Fruit fly (Drosophila melanogaster) whole organism, embryonic: ENCODE results near the gene BCAS2.
A peak's percentile ranks its signal among the peaks of the same experiment; 100 is the strongest.

ENCODE experiments used
- CG10147 ChIP-seq: fragments of 200-800 bp; sonication (Bioruptor generic); optimal IDR thresholded peaks from 2 replicates; lab custom pipeline; 2019; ENCODE audit warnings: missing biosample characterization, mild to moderate bottlenecking, missing genetic modification characterization, moderate library complexity
- CG10431 ChIP-seq: fragments of 200-800 bp; sonication (Bioruptor generic); optimal IDR thresholded peaks from 3 replicates; lab custom pipeline; 2018; ENCODE audit warnings: missing biosample characterization, mild to moderate bottlenecking, missing genetic modification characterization
- CG10959 ChIP-seq: fragments of 200-800 bp; sonication (Bioruptor generic); IDR thresholded peaks from 2 replicates; pipeline ENCODE4 v1.3.6; 2022; ENCODE audit warnings: missing biosample characterization, missing genetic modification characterization
- CG10979 ChIP-seq: fragments of 200-800 bp; sonication (Bioruptor generic); optimal IDR thresholded peaks from 2 replicates; lab custom pipeline; 2018; ENCODE audit warnings: missing biosample characterization, mild to moderate bottlenecking, missing genetic modification characterization, moderate library complexity
- CG11398 ChIP-seq: fragments of 200-800 bp; sonication (Bioruptor generic); optimal IDR thresholded peaks from 2 replicates; lab custom pipeline; 2016; ENCODE audit warnings: missing biosample characterization, missing genetic modification characterization
- CG12155 ChIP-seq: fragments of 200-800 bp; sonication (Bioruptor generic); optimal IDR thresholded peaks from 3 replicates; lab custom pipeline; 2016; ENCODE audit warnings: missing biosample characterization, missing genetic modification characterization
- CG12659 ChIP-seq: fragments of 200-800 bp; sonication (Bioruptor generic); optimal IDR thresholded peaks from 3 replicates; lab custom pipeline; 2017; ENCODE audit warnings: mild to moderate bottlenecking, missing biosample characterization, missing genetic modification reagents, missing genetic modification characterization
- CG12942 ChIP-seq: fragments of 200-800 bp; sonication (Bioruptor generic); optimal IDR thresholded peaks from 3 replicates; lab custom pipeline; 2016; ENCODE audit warnings: missing biosample characterization, missing genetic modification characterization
- CG1529 ChIP-seq: fragments of 200-800 bp; sonication (Bioruptor generic); optimal IDR thresholded peaks from 3 replicates; lab custom pipeline; 2018; ENCODE audit warnings: missing biosample characterization, missing genetic modification characterization
- CG1647 ChIP-seq: fragments of 200-800 bp; sonication (Bioruptor generic); optimal IDR thresholded peaks from 3 replicates; lab custom pipeline; 2016; ENCODE audit warnings: missing biosample characterization, missing genetic modification characterization
- CG18619 ChIP-seq: fragments of 200-800 bp; sonication (Bioruptor generic); optimal IDR thresholded peaks from 3 replicates; lab custom pipeline; 2017; ENCODE audit warnings: missing biosample characterization, mild to moderate bottlenecking, missing genetic modification characterization
- CG2120 ChIP-seq: fragments of 200-800 bp; sonication (Bioruptor generic); optimal IDR thresholded peaks from 3 replicates; lab custom pipeline; 2016; ENCODE audit warnings: missing biosample characterization, missing genetic modification characterization
- CG31224 ChIP-seq: fragments of 200-800 bp; sonication (Bioruptor generic); IDR thresholded peaks from 2 replicates; pipeline ENCODE4 v1.3.6; 2022; ENCODE audit warnings: missing biosample characterization, missing genetic modification characterization
- CG42726 ChIP-seq: fragments of 200-800 bp; sonication (Bioruptor generic); IDR thresholded peaks from 2 replicates; pipeline ENCODE4 v1.3.6; 2022; ENCODE audit warnings: missing biosample characterization, missing genetic modification characterization; ENCODE audit not compliant: partially characterized antibody
- CG4328 ChIP-seq: fragments of 200-800 bp; sonication (Bioruptor generic); optimal IDR thresholded peaks from 3 replicates; lab custom pipeline; 2017; ENCODE audit warnings: missing biosample characterization, missing genetic modification reagents, missing genetic modification characterization
- CG7928 ChIP-seq: fragments of 200-800 bp; sonication (Bioruptor generic); optimal IDR thresholded peaks from 2 replicates; lab custom pipeline; 2017; ENCODE audit warnings: missing biosample characterization, mild to moderate bottlenecking, missing genetic modification characterization
- CG8281 ChIP-seq: fragments of 200-800 bp; sonication (Bioruptor generic); optimal IDR thresholded peaks from 2 replicates; lab custom pipeline; 2018; ENCODE audit warnings: missing biosample characterization, mild to moderate bottlenecking, missing genetic modification characterization, moderate library complexity
- CG9437 ChIP-seq: fragments of 200-800 bp; sonication (Bioruptor generic); optimal IDR thresholded peaks from 2 replicates; lab custom pipeline; 2018; ENCODE audit warnings: missing biosample characterization, mild to moderate bottlenecking, missing genetic modification characterization
- CG9817 ChIP-seq: fragments of 200-800 bp; sonication (Bioruptor generic); optimal IDR thresholded peaks from 2 replicates; lab custom pipeline; 2018; ENCODE audit warnings: missing biosample characterization, mild to moderate bottlenecking, missing genetic modification characterization, moderate library complexity
- CG9932 ChIP-seq: fragments of 200-800 bp; sonication (Bioruptor generic); IDR thresholded peaks from 2 replicates; pipeline ENCODE4 v1.3.6; 2022; ENCODE audit warnings: missing biosample characterization, missing genetic modification characterization
- CkIIα-i1 ChIP-seq: fragments of 200-800 bp; sonication (Bioruptor generic); IDR thresholded peaks from 2 replicates; pipeline ENCODE4 v1.3.6; 2022; ENCODE audit warnings: missing biosample characterization, missing genetic modification characterization
- Dfd ChIP-seq, 2 experiments: fragments of >200 bp; optimal IDR thresholded peaks; 2 replicates each; lab custom pipeline; 2017; ENCODE audit warnings: missing biosample characterization in 2 of 2, missing genetic modification characterization in 2 of 2
- Dip2 ChIP-seq: fragments of 200-800 bp; sonication (Bioruptor generic); IDR thresholded peaks from 2 replicates; pipeline ENCODE4 v1.3.6; 2022; ENCODE audit warnings: missing biosample characterization, missing genetic modification characterization
- Dip3 ChIP-seq: fragments of 200-800 bp; sonication (Bioruptor generic); optimal IDR thresholded peaks from 3 replicates; lab custom pipeline; 2016; ENCODE audit warnings: missing biosample characterization, missing genetic modification characterization
- Fer3 ChIP-seq: fragments of 200-800 bp; sonication (Bioruptor generic); optimal IDR thresholded peaks from 2 replicates; lab custom pipeline; 2018; ENCODE audit warnings: missing biosample characterization, mild to moderate bottlenecking, missing genetic modification characterization, moderate library complexity
- Hr78 ChIP-seq, 2 experiments: fragments of 200-800 bp in 1 of 2; fragments of >200 bp in 1 of 2; sonication (Bioruptor generic) in 1 of 2; optimal IDR thresholded peaks; 2 replicates each; lab custom pipeline; 2017 to 2019; ENCODE audit warnings: missing biosample characterization in 2 of 2, missing genetic modification characterization in 2 of 2, mild to moderate bottlenecking in 1 of 2, moderate library complexity in 1 of 2
- Oli ChIP-seq: fragments of 200-800 bp; sonication (Bioruptor generic); optimal IDR thresholded peaks from 2 replicates; lab custom pipeline; 2018; ENCODE audit warnings: missing biosample characterization, mild to moderate bottlenecking, missing genetic modification characterization, moderate library complexity
- Stat92E ChIP-seq, 3 experiments: fragments of >200 bp in 2 of 3; fragments of 200-800 bp in 1 of 3; sonication (Bioruptor generic) in 1 of 3; optimal IDR thresholded peaks; 2 replicates each; lab custom pipeline; 2017 to 2019; ENCODE audit warnings: missing biosample characterization in 3 of 3, missing genetic modification characterization in 3 of 3, mild to moderate bottlenecking in 1 of 3, moderate library complexity in 1 of 3
- TFAM ChIP-seq: fragments of 200-800 bp; sonication (Bioruptor generic); optimal IDR thresholded peaks from 2 replicates; lab custom pipeline; 2017; ENCODE audit warnings: missing biosample characterization, missing genetic modification characterization, inconsistent platforms
- Vsx1 ChIP-seq: fragments of 200-800 bp; sonication (Bioruptor generic); optimal IDR thresholded peaks from 2 replicates; lab custom pipeline; 2017; ENCODE audit warnings: missing biosample characterization, mild to moderate bottlenecking, missing genetic modification characterization, missing genetic modification reagents
- ci ChIP-seq: fragments of 200-800 bp; sonication (Bioruptor generic); IDR thresholded peaks from 3 replicates; pipeline ENCODE4 v1.3.6; 2022; ENCODE audit warnings: missing biosample characterization, missing genetic modification characterization
- dpn ChIP-seq, 2 experiments: fragments of 200-800 bp; sonication (Bioruptor generic); optimal IDR thresholded peaks; 3 replicates each; lab custom pipeline; 2016; ENCODE audit warnings: missing biosample characterization in 2 of 2, missing genetic modification characterization in 2 of 2
- fd3F ChIP-seq: fragments of 200-800 bp; sonication (Bioruptor generic); optimal IDR thresholded peaks from 2 replicates; lab custom pipeline; 2018; ENCODE audit warnings: missing biosample characterization, mild to moderate bottlenecking, missing genetic modification characterization, moderate library complexity
- gcm ChIP-seq: fragments of 200-800 bp; sonication (Bioruptor generic); optimal IDR thresholded peaks from 2 replicates; lab custom pipeline; 2019; ENCODE audit warnings: missing biosample characterization, mild to moderate bottlenecking, missing genetic modification characterization, moderate library complexity
- grn ChIP-seq: fragments of 200-800 bp; sonication (Bioruptor generic); optimal IDR thresholded peaks from 3 replicates; lab custom pipeline; 2017; ENCODE audit warnings: missing biosample characterization, missing genetic modification characterization
- her ChIP-seq: fragments of 200-800 bp; sonication (Bioruptor generic); optimal IDR thresholded peaks from 2 replicates; lab custom pipeline; 2016; ENCODE audit warnings: missing biosample characterization, missing genetic modification characterization
- kah ChIP-seq: fragments of 200-800 bp; sonication (Bioruptor generic); optimal IDR thresholded peaks from 2 replicates; lab custom pipeline; 2018; ENCODE audit warnings: missing biosample characterization, mild to moderate bottlenecking, missing genetic modification characterization
- klu ChIP-seq: fragments of 200-800 bp; sonication (Bioruptor generic); IDR thresholded peaks from 2 replicates; pipeline ENCODE4 v1.3.6; 2022; ENCODE audit warnings: missing biosample characterization, missing genetic modification characterization
- lola ChIP-seq, 3 experiments: fragments of >200 bp in 2 of 3; fragments of 200-800 bp in 1 of 3; sonication (Bioruptor generic) in 1 of 3; optimal IDR thresholded peaks; 2 replicates each; lab custom pipeline; 2017 to 2019; ENCODE audit warnings: missing biosample characterization in 3 of 3, missing genetic modification characterization in 3 of 3, mild to moderate bottlenecking in 1 of 3, moderate library complexity in 1 of 3
- nau ChIP-seq: fragments of 200-800 bp; sonication (Bioruptor generic); optimal IDR thresholded peaks from 3 replicates; lab custom pipeline; 2017; ENCODE audit warnings: missing biosample characterization, mild to moderate bottlenecking, missing genetic modification characterization, missing genetic modification reagents
- odd ChIP-seq: fragments of 200-800 bp; sonication (Bioruptor generic); optimal IDR thresholded peaks from 2 replicates; lab custom pipeline; 2017; ENCODE audit warnings: missing biosample characterization, mild to moderate bottlenecking, missing genetic modification characterization
- pnt ChIP-seq: fragments of 200-800 bp; sonication (Bioruptor generic); optimal IDR thresholded peaks from 3 replicates; lab custom pipeline; 2016; ENCODE audit warnings: missing biosample characterization, missing genetic modification characterization
- sc ChIP-seq, 3 experiments: fragments of >200 bp in 2 of 3; fragments of 200-800 bp in 1 of 3; sonication (Bioruptor generic) in 1 of 3; optimal IDR thresholded peaks; 2 replicates in 2 of 3; 3 replicates in 1 of 3; lab custom pipeline; 2017; ENCODE audit warnings: mild to moderate bottlenecking in 1 of 3, missing biosample characterization in 1 of 3, missing genetic modification characterization in 1 of 3, missing genetic modification reagents in 1 of 3
- schlank ChIP-seq: fragments of 200-800 bp; sonication (Bioruptor generic); optimal IDR thresholded peaks from 2 replicates; lab custom pipeline; 2018; ENCODE audit warnings: missing biosample characterization, mild to moderate bottlenecking, missing genetic modification characterization
- sisA ChIP-seq: fragments of 200-800 bp; sonication (Bioruptor generic); IDR thresholded peaks from 2 replicates; pipeline ENCODE4 v1.3.6; 2022; ENCODE audit warnings: missing biosample characterization, missing genetic modification characterization
- wdn ChIP-seq: fragments of 200-800 bp; sonication (Bioruptor generic); IDR thresholded peaks from 2 replicates; pipeline ENCODE4 v1.3.6; 2022; ENCODE audit warnings: missing biosample characterization, missing genetic modification characterization
- zen ChIP-seq: fragments of 200-800 bp; sonication (Bioruptor generic); optimal IDR thresholded peaks from 3 replicates; lab custom pipeline; 2018; ENCODE audit warnings: missing biosample characterization, mild to moderate bottlenecking, missing genetic modification characterization, moderate library complexity
- zfh2 ChIP-seq: fragments of 200-800 bp; sonication (Bioruptor generic); optimal IDR thresholded peaks from 2 replicates; lab custom pipeline; 2016; ENCODE audit warnings: missing biosample characterization, missing genetic modification characterization

The BCAS2 gene

dm6 chr3R:27922673-27923175 is 568 bp upstream of the BCAS2 start, which contains the start of gene RpL4 (continued):
- TF ChIP-seq zfh2 = peak; percentile 44
- TF ChIP-seq Dip2 (GFP tag; lab: Robert Waterston, UW) = no peak
- TF ChIP-seq lola (GFP tag; optimal IDR thresholded peaks at IDR 0.05; lab: Kevin White, UChicago) = peak in 1 of 3 experiments; percentile 61
- TF ChIP-seq Stat92E (GFP tag; optimal IDR thresholded peaks at IDR 0.05; lab: Kevin White, UChicago) = no peak
- TF ChIP-seq Oli (tag; lab: Kevin White, UChicago) = peak; percentile 70
- TF ChIP-seq grn (GFP tag; lab: Kevin White, UChicago) = peak; percentile 44
- TF ChIP-seq CG1529 = peak; percentile 78
- TF ChIP-seq kah (GFP tag; lab: Kevin White, UChicago) = peak; percentile 75
- peak; percentile 94 for TF ChIP-seq odd (GFP tag; lab: Kevin White, UChicago)
- TF ChIP-seq CG42726 (GFP tag; lab: Robert Waterston, UW) = no peak
- peak; percentile 65 for TF ChIP-seq CG9932
- TF ChIP-seq CG18619 (GFP tag; lab: Kevin White, UChicago) = peak; percentile 93
- peak; percentile 58 for TF ChIP-seq CG2120 (GFP tag; lab: Kevin White, UChicago)
- TF ChIP-seq CG8281 (tag; lab: Kevin White, UChicago) = peak; percentile 62
- TF ChIP-seq CG10431 = peak; percentile 93
- TF ChIP-seq CG9817 = peak; percentile 72
- TF ChIP-seq CG31224 = peak; percentile 60
- TF ChIP-seq klu (GFP tag; lab: Robert Waterston, UW) = no peak
- TF ChIP-seq CG12659 (GFP tag; lab: Kevin White, UChicago) = peak; percentile 93
- peak; percentile 81 for TF ChIP-seq fd3F (GFP tag; lab: Kevin White, UChicago)
- peak; percentile 57 for TF ChIP-seq CG10979 (tag; lab: Kevin White, UChicago)
- peak; percentile 41; the same call in 1 of the 2 replicates for TF ChIP-seq wdn
- peak in 1 of 2 experiments; percentile 19 for TF ChIP-seq Hr78 (GFP tag; optimal IDR thresholded peaks at IDR 0.05; lab: Kevin White, UChicago)
- no peak for TF ChIP-seq CkIIα-i1
- peak; percentile 88 for TF ChIP-seq CG9437
- TF ChIP-seq ci (GFP tag; lab: Robert Waterston, UW) = peak; percentile 97
- TF ChIP-seq CG12942 (GFP tag; lab: Kevin White, UChicago) = peak; percentile 26
- peak; percentile 52 to 82 for TF ChIP-seq dpn (GFP tag; optimal IDR thresholded peaks at IDR 0.05; lab: Kevin White, UChicago)
- no peak for TF ChIP-seq Dfd (GFP tag; optimal IDR thresholded peaks at IDR 0.05; lab: Kevin White, UChicago)
- TF ChIP-seq CG11398 (GFP tag; lab: Kevin White, UChicago) = peak; percentile 81
- peak; percentile 49 for TF ChIP-seq CG10147 (GFP tag; lab: Kevin White, UChicago)
- peak; percentile 51 for TF ChIP-seq CG12155 (GFP tag; lab: Kevin White, UChicago)
- TF ChIP-seq gcm (GFP tag; lab: Kevin White, UChicago) = peak; percentile 65
- peak; percentile 83 for TF ChIP-seq Vsx1 (GFP tag; lab: Kevin White, UChicago)
- peak; percentile 68 for TF ChIP-seq her (GFP tag; lab: Kevin White, UChicago)
- no peak; the same call in 1 of the 2 replicates for TF ChIP-seq CG10959 (GFP tag; lab: Robert Waterston, UW)
- peak; percentile 45 for TF ChIP-seq zen (tag; lab: Kevin White, UChicago)
- TF ChIP-seq CG1647 (GFP tag; lab: Kevin White, UChicago) = peak; percentile 59
- no peak for TF ChIP-seq sc (optimal IDR thresholded peaks at IDR 0.05; lab: Kevin White, UChicago)
- peak; percentile 88 for TF ChIP-seq sc (GFP tag; optimal IDR thresholded peaks at IDR 0.05; lab: Kevin White, UChicago)
- 0 out of 2 replicates have a peak, but pooled peaks have one; percentile 11 for TF ChIP-seq sisA (GFP tag; lab: Robert Waterston, UW)
- peak; percentile 60 for TF ChIP-seq Dip3 (GFP tag; lab: Kevin White, UChicago)
- TF ChIP-seq nau (GFP tag; lab: Kevin White, UChicago) = peak; percentile 82
- TF ChIP-seq TFAM = peak; percentile 31
- peak; percentile 24 for TF ChIP-seq pnt (GFP tag; lab: Kevin White, UChicago)
- peak; percentile 88 for TF ChIP-seq CG4328 (GFP tag; lab: Kevin White, UChicago)
- TF ChIP-seq Fer3 (tag; lab: Kevin White, UChicago) = peak; percentile 85
- peak; percentile 88 for TF ChIP-seq schlank (tag; lab: Kevin White, UChicago)
- peak; percentile 56 for TF ChIP-seq CG7928 (GFP tag; lab: Kevin White, UChicago)
